Fruit fly (Drosophila melanogaster) whole organism, pupa: ENCODE results near the gene mbm.
A peak's percentile ranks its signal among the peaks of the same experiment; 100 is the strongest.

Experiments used
- CG15710 ChIP-seq: fragments of 200-800 bp; sonication (Bioruptor generic); optimal IDR thresholded peaks from 2 replicates; lab custom pipeline; 2018; ENCODE audit warnings: missing biosample characterization, mild to moderate bottlenecking, missing genetic modification characterization, moderate library complexity
- CG32121 ChIP-seq: fragments of 200-800 bp; sonication (Bioruptor generic); IDR thresholded peaks from 2 replicates; pipeline ENCODE4 v1.3.6; 2022; ENCODE audit warnings: missing biosample characterization, missing genetic modification characterization
- CG34367 ChIP-seq: fragments of 200-800 bp; sonication (Bioruptor generic); optimal IDR thresholded peaks from 2 replicates; lab custom pipeline; 2018; ENCODE audit warnings: missing biosample characterization, mild to moderate bottlenecking, missing genetic modification characterization
- CG8301 ChIP-seq: fragments of 200-800 bp; sonication (Bioruptor generic); optimal IDR thresholded peaks from 2 replicates; lab custom pipeline; 2018; ENCODE audit warnings: missing biosample characterization, mild to moderate bottlenecking, missing genetic modification characterization
- D1 ChIP-seq: fragments of 200-800 bp; sonication (Bioruptor generic); optimal IDR thresholded peaks from 2 replicates; lab custom pipeline; 2018; ENCODE audit warnings: missing biosample characterization, mild to moderate bottlenecking, missing genetic modification characterization, moderate library complexity
- Ets98B ChIP-seq: fragments of 200-800 bp; sonication (Bioruptor generic); IDR thresholded peaks from 2 replicates; pipeline ENCODE4 v1.3.6; 2022; ENCODE audit warnings: missing biosample characterization, missing genetic modification characterization
- Pif1A ChIP-seq: fragments of 200-800 bp; sonication (Bioruptor generic); optimal IDR thresholded peaks from 3 replicates; lab custom pipeline; 2016; ENCODE audit warnings: missing biosample characterization, missing genetic modification characterization
- Snoo ChIP-seq: fragments of 200-800 bp; sonication (Bioruptor generic); optimal IDR thresholded peaks from 3 replicates; lab custom pipeline; 2017; ENCODE audit warnings: missing biosample characterization, mild to moderate bottlenecking, missing genetic modification characterization, inconsistent platforms
- fd96Ca ChIP-seq: fragments of 200-800 bp; sonication (Bioruptor generic); IDR thresholded peaks from 3 replicates; pipeline ENCODE4 v1.3.6; 2022; ENCODE audit warnings: missing biosample characterization, missing genetic modification characterization
- rn ChIP-seq: fragments of 200-800 bp; sonication (Bioruptor generic); IDR thresholded peaks from 2 replicates; pipeline ENCODE4 v1.3.6; 2022; ENCODE audit warnings: missing biosample characterization, missing genetic modification characterization

dm6 chr2L:249048-249825, 24.3 kb downstream of the mbm start:
- TF ChIP-seq Snoo (no peak), Pif1A (peak; percentile 76), D1 (no peak), CG34367 (tag; lab: Kevin White, UChicago) (peak; percentile 23), Ets98B (GFP tag; lab: Robert Waterston, UW) (peak; percentile 50), CG8301 (tag; lab: Kevin White, UChicago) (peak; percentile 75), CG32121 (GFP tag; lab: Robert Waterston, UW) (peak; percentile 41; the same call in 1 of the 2 replicates), fd96Ca (GFP tag; lab: Robert Waterston, UW) (peak; percentile 72), CG15710 (peak; percentile 16), rn (GFP tag; lab: Robert Waterston, UW) (peak; percentile 28; the same call in 1 of the 2 replicates)
